Fruit fly (Drosophila melanogaster) whole organism, embryonic: Measurements from ENCODE around the gene NFAT.

Experiments used
- BtbVII ChIP-seq: fragments of 200-800 bp; sonication (Bioruptor generic); optimal IDR thresholded peaks from 3 replicates; lab custom pipeline; 2017; ENCODE audit warnings: missing biosample characterization, mild to moderate bottlenecking, missing genetic modification characterization
- CG10979 ChIP-seq: fragments of 200-800 bp; sonication (Bioruptor generic); optimal IDR thresholded peaks from 2 replicates; lab custom pipeline; 2018; ENCODE audit warnings: missing biosample characterization, mild to moderate bottlenecking, missing genetic modification characterization, moderate library complexity
- CG12769 ChIP-seq: fragments of 200-800 bp; sonication (Bioruptor generic); optimal IDR thresholded peaks from 2 replicates; lab custom pipeline; 2019; ENCODE audit warnings: missing biosample characterization, mild to moderate bottlenecking, missing genetic modification characterization, moderate library complexity
- CG12942 ChIP-seq: fragments of 200-800 bp; sonication (Bioruptor generic); optimal IDR thresholded peaks from 3 replicates; lab custom pipeline; 2016; ENCODE audit warnings: missing biosample characterization, missing genetic modification characterization
- CG16813 ChIP-seq: fragments of 200-800 bp; sonication (Bioruptor generic); IDR thresholded peaks from 3 replicates; pipeline ENCODE4 v1.3.6; 2022; ENCODE audit warnings: missing biosample characterization, missing genetic modification characterization; ENCODE audit not compliant: partially characterized antibody
- CG30020 ChIP-seq: fragments of 200-800 bp; optimal IDR thresholded peaks from 2 replicates; lab custom pipeline; 2019; ENCODE audit warnings: missing biosample characterization, mild to moderate bottlenecking, missing genetic modification characterization, moderate library complexity
- CG33213 ChIP-seq: fragments of 200-800 bp; sonication (Bioruptor generic); optimal IDR thresholded peaks from 3 replicates; lab custom pipeline; 2016; ENCODE audit warnings: missing biosample characterization, missing genetic modification characterization
- CG4424 ChIP-seq: fragments of 200-800 bp; sonication (Bioruptor generic); optimal IDR thresholded peaks from 3 replicates; lab custom pipeline; 2016; ENCODE audit warnings: missing biosample characterization, missing genetic modification characterization
- CG6654 ChIP-seq: fragments of 200-800 bp; sonication (Bioruptor generic); optimal IDR thresholded peaks from 2 replicates; lab custom pipeline; 2017; ENCODE audit warnings: missing biosample characterization, mild to moderate bottlenecking, missing genetic modification characterization
- CG8765 ChIP-seq: fragments of 200-800 bp; sonication (Bioruptor generic); IDR thresholded peaks from 2 replicates; pipeline ENCODE4 v1.3.6; 2022; ENCODE audit warnings: missing biosample characterization, missing genetic modification characterization
- CG8944 ChIP-seq: fragments of 200-800 bp; sonication (Bioruptor generic); optimal IDR thresholded peaks from 3 replicates; lab custom pipeline; 2016; ENCODE audit warnings: missing biosample characterization, missing genetic modification characterization
- CTCF ChIP-seq: fragments of 200-800 bp; sonication (Bioruptor generic); optimal IDR thresholded peaks from 2 replicates; lab custom pipeline; 2017; ENCODE audit warnings: missing biosample characterization, mild to moderate bottlenecking, missing genetic modification characterization, moderate library complexity
- D19B ChIP-seq: fragments of 200-800 bp; sonication (Bioruptor generic); optimal IDR thresholded peaks from 2 replicates; lab custom pipeline; 2017; ENCODE audit warnings: missing biosample characterization, mild to moderate bottlenecking, missing genetic modification characterization
- Dip2 ChIP-seq: fragments of 200-800 bp; sonication (Bioruptor generic); IDR thresholded peaks from 2 replicates; pipeline ENCODE4 v1.3.6; 2022; ENCODE audit warnings: missing biosample characterization, missing genetic modification characterization
- Dp ChIP-seq: fragments of 200-800 bp; sonication (Bioruptor generic); optimal IDR thresholded peaks from 2 replicates; lab custom pipeline; 2018; ENCODE audit warnings: missing biosample characterization, mild to moderate bottlenecking, missing genetic modification characterization, moderate library complexity
- HLH4C ChIP-seq: fragments of 200-800 bp; sonication (Bioruptor generic); IDR thresholded peaks from 3 replicates; pipeline ENCODE4 v1.3.6; 2022; ENCODE audit warnings: missing biosample characterization, missing genetic modification characterization; ENCODE audit not compliant: partially characterized antibody
- Lhr ChIP-seq: fragments of 200-800 bp; sonication (Bioruptor generic); optimal IDR thresholded peaks from 3 replicates; lab custom pipeline; 2017; ENCODE audit warnings: mild to moderate bottlenecking, missing biosample characterization, missing genetic modification reagents, missing genetic modification characterization
- Med ChIP-seq: fragments of 200-800 bp; sonication (Bioruptor generic); peaks from one replicate; lab custom pipeline; 2016; ENCODE audit warnings: missing biosample characterization, missing genetic modification characterization, mild to moderate bottlenecking, inconsistent platforms, moderate library complexity
- NC2β ChIP-seq: fragments of 200-800 bp; sonication (Bioruptor generic); optimal IDR thresholded peaks from 2 replicates; lab custom pipeline; 2016; ENCODE audit warnings: missing biosample characterization, missing genetic modification characterization
- Nf-YC ChIP-seq: fragments of 200-800 bp; optimal IDR thresholded peaks from 3 replicates; lab custom pipeline; 2019; ENCODE audit warnings: missing biosample characterization, mild to moderate bottlenecking, missing genetic modification characterization, moderate library complexity
- Pdp1 ChIP-seq, 2 experiments: fragments of 200-800 bp; sonication (Bioruptor generic); optimal IDR thresholded peaks; 3 replicates each; lab custom pipeline; 2016; ENCODE audit warnings: missing biosample characterization in 2 of 2, missing genetic modification characterization in 2 of 2, mild to moderate bottlenecking in 1 of 2, moderate library complexity in 1 of 2
- YL-1 ChIP-seq: fragments of 200-800 bp; sonication (Bioruptor generic); optimal IDR thresholded peaks from 3 replicates; lab custom pipeline; 2017; ENCODE audit warnings: missing biosample characterization, mild to moderate bottlenecking, missing genetic modification characterization
- bsh ChIP-seq, 2 experiments: fragments of 200-800 bp; sonication (Bioruptor generic); optimal IDR thresholded peaks; 2 replicates each; lab custom pipeline; 2017 to 2018; ENCODE audit warnings: mild to moderate bottlenecking in 2 of 2, missing biosample characterization in 2 of 2, missing genetic modification characterization in 2 of 2, moderate library complexity in 1 of 2
- dmrt99B ChIP-seq: fragments of 200-800 bp; sonication (Bioruptor generic); optimal IDR thresholded peaks from 2 replicates; lab custom pipeline; 2018; ENCODE audit warnings: missing biosample characterization, mild to moderate bottlenecking, missing genetic modification characterization, moderate library complexity
- exex ChIP-seq: fragments of 200-800 bp; sonication (Bioruptor generic); optimal IDR thresholded peaks from 4 replicates; lab custom pipeline; 2018; ENCODE audit warnings: missing biosample characterization, mild to moderate bottlenecking, missing genetic modification characterization, moderate library complexity
- fd102C ChIP-seq: fragments of 200-800 bp; sonication (Bioruptor generic); optimal IDR thresholded peaks from 2 replicates; lab custom pipeline; 2018; ENCODE audit warnings: missing biosample characterization, mild to moderate bottlenecking, missing genetic modification characterization, moderate library complexity
- gro ChIP-seq: fragments of 200-800 bp; sonication (Bioruptor generic); optimal IDR thresholded peaks from 2 replicates; lab custom pipeline; 2016; ENCODE audit warnings: missing biosample characterization, missing genetic modification characterization
- hkb ChIP-seq, 2 experiments: fragments of 200-800 bp in 1 of 2; fragments of >200 bp in 1 of 2; sonication (Bioruptor generic) in 1 of 2; IDR thresholded peaks in 1 of 2; optimal IDR thresholded peaks in 1 of 2; 2 replicates each; pipeline versions ENCODE4 v1.3.6 to Lab custom; 2017 to 2022; ENCODE audit warnings: missing biosample characterization in 1 of 2, missing genetic modification characterization in 1 of 2
- lab ChIP-seq: fragments of 200-800 bp; sonication (Bioruptor generic); optimal IDR thresholded peaks from 3 replicates; lab custom pipeline; 2017; ENCODE audit warnings: missing biosample characterization, missing genetic modification characterization, mild to moderate bottlenecking, moderate library complexity, missing genetic modification reagents
- mirr ChIP-seq: fragments of 200-800 bp; sonication (Bioruptor generic); optimal IDR thresholded peaks from 3 replicates; lab custom pipeline; 2018; ENCODE audit warnings: missing biosample characterization, mild to moderate bottlenecking, missing genetic modification characterization
- phol ChIP-seq: fragments of 200-800 bp; sonication (Bioruptor generic); optimal IDR thresholded peaks from 3 replicates; lab custom pipeline; 2018; ENCODE audit warnings: missing biosample characterization, mild to moderate bottlenecking, missing genetic modification characterization, moderate library complexity
- pita ChIP-seq: fragments of 200-800 bp; sonication (Bioruptor generic); optimal IDR thresholded peaks from 2 replicates; lab custom pipeline; 2017; ENCODE audit warnings: missing biosample characterization, mild to moderate bottlenecking, missing genetic modification characterization
- scrt ChIP-seq: fragments of 200-800 bp; sonication (Bioruptor generic); optimal IDR thresholded peaks from 2 replicates; lab custom pipeline; 2018; ENCODE audit warnings: missing biosample characterization, mild to moderate bottlenecking, missing genetic modification characterization, moderate library complexity
- sens ChIP-seq: fragments of 200-800 bp; sonication (Bioruptor generic); peaks from one replicate; lab custom pipeline; 2016; ENCODE audit warnings: missing biosample characterization, missing genetic modification characterization
- tgo ChIP-seq: fragments of 200-800 bp; sonication (Bioruptor generic); IDR thresholded peaks from 3 replicates; pipeline ENCODE4 v1.3.6; 2022; ENCODE audit warnings: missing biosample characterization, missing genetic modification characterization
- tll ChIP-seq, 2 experiments: fragments of 200-800 bp in 1 of 2; fragments of >200 bp in 1 of 2; sonication (Bioruptor generic) in 1 of 2; optimal IDR thresholded peaks; 2 replicates each; lab custom pipeline; 2017 to 2019; ENCODE audit warnings: missing biosample characterization in 2 of 2, missing genetic modification characterization in 2 of 2, mild to moderate bottlenecking in 1 of 2, moderate library complexity in 1 of 2
- tna ChIP-seq: fragments of 200-800 bp; sonication (Bioruptor generic); IDR thresholded peaks from 2 replicates; pipeline ENCODE4 v1.3.6; 2022; ENCODE audit warnings: missing biosample characterization, missing genetic modification characterization; ENCODE audit not compliant: partially characterized antibody
- vfl ChIP-seq: fragments of 200-800 bp; sonication (Bioruptor generic); optimal IDR thresholded peaks from 2 replicates; lab custom pipeline; 2016; ENCODE audit warnings: missing biosample characterization, missing genetic modification characterization

NFAT gene

DNA sequence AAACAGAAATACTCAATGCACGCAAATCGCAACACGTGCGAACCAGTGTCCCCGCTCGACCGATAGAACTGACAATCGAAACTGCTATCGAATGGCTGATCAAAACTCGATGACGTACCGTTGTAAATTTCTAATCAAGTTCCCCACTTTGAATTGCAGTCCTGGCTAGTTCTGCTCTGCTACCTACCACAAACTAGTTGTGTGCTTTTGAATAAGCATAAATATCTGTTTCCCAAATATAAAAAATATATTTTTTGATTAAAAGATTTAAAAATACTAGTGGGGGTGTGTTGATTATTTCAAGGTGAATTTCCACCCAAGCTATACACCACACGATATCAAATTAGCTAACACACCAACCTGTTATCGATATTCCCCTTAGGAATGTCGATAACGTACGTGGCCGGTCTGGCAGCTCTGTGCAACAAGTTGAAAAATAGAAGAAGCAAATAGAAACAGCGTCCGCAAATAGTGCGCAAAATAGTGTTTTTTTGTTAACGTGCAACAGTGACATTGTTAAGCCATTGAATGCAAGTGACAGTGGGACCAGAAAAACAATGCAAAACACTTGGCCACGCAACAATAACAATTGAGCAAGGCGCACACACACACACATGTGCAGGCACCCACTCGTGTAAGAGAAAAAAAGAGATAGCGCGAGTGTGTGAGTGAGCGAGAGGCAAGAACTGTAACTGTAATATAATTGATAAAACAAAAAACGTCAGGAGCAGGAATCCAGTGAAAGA lies at the start of gene NFAT, which contains the start of gene CG2691 (continued):
- peak; percentile 98 for TF ChIP-seq scrt
- no peak for TF ChIP-seq CG8765 (GFP tag; lab: Robert Waterston, UW)
- peak; percentile 41 for TF ChIP-seq phol (tag; lab: Kevin White, UChicago)
- TF ChIP-seq CG30020 (tag; lab: Kevin White, UChicago), result peak; percentile 0
- peak; percentile 7 for TF ChIP-seq CG4424 (GFP tag; lab: Kevin White, UChicago)
- TF ChIP-seq CG12769, result peak; percentile 8
- TF ChIP-seq Dp (GFP tag; lab: Kevin White, UChicago), result peak; percentile 61
- TF ChIP-seq tna, result peak; percentile 48
- no peak for TF ChIP-seq CG6654 (GFP tag; lab: Kevin White, UChicago)
- TF ChIP-seq dmrt99B (tag; lab: Kevin White, UChicago), result peak; percentile 15
- TF ChIP-seq Med (GFP tag; lab: Kevin White, UChicago), result peak; percentile 73
- peak; percentile 49 for TF ChIP-seq Lhr (GFP tag; lab: Kevin White, UChicago)
- TF ChIP-seq CG33213 (GFP tag; lab: Kevin White, UChicago), result peak; percentile 8
- no peak for TF ChIP-seq gro (GFP tag; lab: Kevin White, UChicago)
- TF ChIP-seq sens, result peak; percentile 79
- TF ChIP-seq exex (tag; lab: Kevin White, UChicago), result peak; percentile 1
- peak in 1 of 2 experiments; percentile 56 for TF ChIP-seq Pdp1 (GFP tag; optimal IDR thresholded peaks at IDR 0.05; lab: Kevin White, UChicago)
- TF ChIP-seq tgo (GFP tag; lab: Robert Waterston, UW), result no peak
- TF ChIP-seq NC2β (GFP tag; lab: Kevin White, UChicago), result peak; percentile 5
- TF ChIP-seq pita (GFP tag; lab: Kevin White, UChicago), result peak; percentile 78
- TF ChIP-seq Nf-YC (tag; lab: Kevin White, UChicago), result peak; percentile 33
- TF ChIP-seq fd102C (GFP tag; lab: Kevin White, UChicago), result no peak
- peak; percentile 64 for TF ChIP-seq CG16813 (GFP tag; lab: Robert Waterston, UW)
- TF ChIP-seq bsh (GFP tag; optimal IDR thresholded peaks at IDR 0.05; lab: Kevin White, UChicago), result peak in 1 of 2 experiments; percentile 40
- TF ChIP-seq CG12942 (GFP tag; lab: Kevin White, UChicago), result no peak
- TF ChIP-seq tll (GFP tag; optimal IDR thresholded peaks at IDR 0.05; lab: Kevin White, UChicago), result peak in 1 of 2 experiments; percentile 4
- peak; percentile 85 for TF ChIP-seq HLH4C (GFP tag; lab: Robert Waterston, UW)

DNA sequence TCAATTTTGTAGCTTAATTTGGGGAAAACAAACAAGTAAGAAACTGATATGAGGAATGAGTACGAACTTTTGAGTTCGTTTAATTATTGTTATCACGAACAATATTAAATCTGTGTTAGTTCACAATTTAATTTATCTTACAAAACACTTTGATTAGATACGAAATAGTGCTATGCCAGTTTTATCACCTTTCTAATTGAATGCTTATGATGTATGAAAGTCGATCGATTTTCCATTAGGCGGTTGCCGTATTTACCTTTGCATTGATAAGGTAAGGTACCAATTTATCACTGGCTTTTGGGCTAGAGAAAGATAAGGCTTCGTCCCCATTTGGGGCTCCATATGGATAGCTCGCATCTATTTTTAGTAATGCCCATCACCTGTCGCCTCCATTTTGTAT lies 45.2 kb upstream of the NFAT start:
- TF ChIP-seq vfl (no peak), mirr (GFP tag; lab: Kevin White, UChicago) (peak; percentile 24), CG8944 (GFP tag; lab: Kevin White, UChicago) (no peak), lab (GFP tag; lab: Kevin White, UChicago) (peak; percentile 66), YL-1 (GFP tag; lab: Kevin White, UChicago) (no peak), exex (tag; lab: Kevin White, UChicago) (peak; percentile 62), hkb (optimal IDR thresholded peaks at IDR 0.05; lab: Kevin White, UChicago) (no peak), hkb (GFP tag; IDR thresholded peaks at IDR 0.05; lab: Robert Waterston, UW) (no peak), BtbVII (GFP tag; lab: Kevin White, UChicago) (no peak)

dm6 chrX:13586888-13587287 lies 37.7 kb upstream of the NFAT start:
- no peak for TF ChIP-seq D19B
- peak; percentile 87 for TF ChIP-seq CTCF (GFP tag; lab: Kevin White, UChicago)
- TF ChIP-seq CG10979 (tag; lab: Kevin White, UChicago), result peak; percentile 82
- peak; percentile 76 for TF ChIP-seq Dip2
